Worm (Caenorhabditis elegans) whole organism, L1 larva: Measurements from ENCODE around the gene F35B3.3.

Source experiments
- C04F5.9 ChIP-seq: sonication (generic microtip); optimal IDR thresholded peaks from 2 replicates; lab custom pipeline; 2016; ENCODE audit warnings: missing genetic modification characterization, missing compliant biosample characterization
- C16A3.4 ChIP-seq: fragments of 150-350 bp; optimal IDR thresholded peaks from 2 replicates; lab custom pipeline; 2014; ENCODE audit warnings: missing biosample characterization, missing genetic modification characterization
- F16B12.6 ChIP-seq: fragments of 150-350 bp; optimal IDR thresholded peaks from 2 replicates; lab custom pipeline; 2014; ENCODE audit warnings: missing biosample characterization, missing genetic modification characterization
- aha-1 ChIP-seq: fragments of 150-350 bp; optimal IDR thresholded peaks from 2 replicates; lab custom pipeline; 2014; ENCODE audit warnings: missing biosample characterization, missing genetic modification characterization
- ama-1 ChIP-seq: fragments of 150-350 bp; optimal IDR thresholded peaks from 2 replicates; lab custom pipeline; 2014
- blmp-1 ChIP-seq: fragments of 150-350 bp; optimal IDR thresholded peaks from 2 replicates; lab custom pipeline; 2014; ENCODE audit warnings: missing biosample characterization, missing genetic modification characterization
- ceh-63 ChIP-seq: fragments of 200-800 bp; sonication (Bioruptor generic); optimal IDR thresholded peaks from 2 replicates; lab custom pipeline; 2018; ENCODE audit warnings: mild to moderate bottlenecking, missing genetic modification characterization, missing compliant biosample characterization
- ceh-8 ChIP-seq: fragments of 200-800 bp; sonication (Bioruptor generic); optimal IDR thresholded peaks from 2 replicates; lab custom pipeline; 2018; ENCODE audit warnings: mild to moderate bottlenecking, missing genetic modification characterization, moderate library complexity, missing compliant biosample characterization
- ceh-82 ChIP-seq, 3 experiments: fragments of 150-350 bp in 1 of 3; sonication (generic microtip) in 2 of 3; optimal IDR thresholded peaks; 2 replicates each; lab custom pipeline; 2014 to 2017; ENCODE audit warnings: missing biosample characterization in 3 of 3, missing genetic modification characterization in 3 of 3
- dpl-1 ChIP-seq, 3 experiments: fragments of 150-350 bp in 2 of 3; sonication (generic microtip) in 1 of 3; optimal IDR thresholded peaks; 2 replicates each; lab custom pipeline; 2014 to 2017; ENCODE audit warnings: missing biosample characterization in 3 of 3, missing genetic modification characterization in 3 of 3, missing genetic modification reagents in 3 of 3
- dsc-1 ChIP-seq: sonication (generic microtip); optimal IDR thresholded peaks from 2 replicates; lab custom pipeline; 2016; ENCODE audit warnings: mild to moderate bottlenecking, missing genetic modification characterization, missing compliant biosample characterization
- elt-2 ChIP-seq: sonication (generic microtip); optimal IDR thresholded peaks from 2 replicates; lab custom pipeline; 2016; ENCODE audit warnings: missing genetic modification characterization, mild to moderate bottlenecking, inconsistent platforms, missing compliant biosample characterization, missing genetic modification reagents
- elt-3 ChIP-seq, 6 experiments: fragments of 150-350 bp in 1 of 6; sonication (generic microtip); optimal IDR thresholded peaks; 2 replicates each; lab custom pipeline; 2017 to 2018; ENCODE audit warnings: missing biosample characterization in 6 of 6, missing genetic modification characterization in 6 of 6, inconsistent platforms in 1 of 6
- fkh-10 ChIP-seq: sonication (generic microtip); optimal IDR thresholded peaks from 2 replicates; lab custom pipeline; 2017; ENCODE audit warnings: missing biosample characterization, missing genetic modification reagents, missing genetic modification characterization
- hlh-17 ChIP-seq: fragments of 200-800 bp; sonication (Bioruptor generic); optimal IDR thresholded peaks from 2 replicates; lab custom pipeline; 2018; ENCODE audit warnings: missing genetic modification characterization, mild to moderate bottlenecking, missing compliant biosample characterization, moderate library complexity, borderline replicate concordance
- hlh-4 ChIP-seq: sonication (generic microtip); optimal IDR thresholded peaks from 2 replicates; lab custom pipeline; 2016; ENCODE audit warnings: mild to moderate bottlenecking, missing genetic modification characterization, missing compliant biosample characterization
- hpl-2 ChIP-seq: fragments of 150-350 bp; optimal IDR thresholded peaks from 2 replicates; lab custom pipeline; 2014; ENCODE audit warnings: missing biosample characterization, missing genetic modification reagents, missing genetic modification characterization
- lin-13 ChIP-seq: fragments of 150-350 bp; optimal IDR thresholded peaks from 2 replicates; lab custom pipeline; 2014; ENCODE audit warnings: missing biosample characterization, missing genetic modification reagents, missing genetic modification characterization
- lin-14 ChIP-seq: fragments of 200-800 bp; sonication (Bioruptor generic); optimal IDR thresholded peaks from 2 replicates; lab custom pipeline; 2018; ENCODE audit warnings: mild to moderate bottlenecking, missing genetic modification characterization, moderate library complexity, missing compliant biosample characterization
- lin-39 ChIP-seq: fragments of 150-350 bp; optimal IDR thresholded peaks from 2 replicates; lab custom pipeline; 2014; ENCODE audit warnings: missing biosample characterization, missing genetic modification reagents, missing genetic modification characterization
- lsy-2 ChIP-seq, 2 experiments: fragments of 150-350 bp; optimal IDR thresholded peaks; 2 replicates each; lab custom pipeline; 2014; ENCODE audit warnings: missing biosample characterization in 2 of 2, missing genetic modification characterization in 2 of 2
- mab-9 ChIP-seq: fragments of 200-800 bp; sonication (Bioruptor generic); IDR thresholded peaks from 2 replicates; pipeline ENCODE4 v1.3.6; 2022; ENCODE audit warnings: missing genetic modification reagents, missing genetic modification characterization, missing compliant biosample characterization
- mdl-1 ChIP-seq, 2 experiments: fragments of 150-350 bp; optimal IDR thresholded peaks; 2 replicates each; lab custom pipeline; 2014 to 2017; ENCODE audit warnings: missing biosample characterization in 2 of 2, missing genetic modification characterization in 2 of 2, inconsistent platforms in 1 of 2
- mef-2 ChIP-seq: fragments of 150-350 bp; optimal IDR thresholded peaks from 2 replicates; lab custom pipeline; 2014; ENCODE audit warnings: missing biosample characterization, missing genetic modification characterization
- mep-1 ChIP-seq: fragments of 150-350 bp; optimal IDR thresholded peaks from 2 replicates; lab custom pipeline; 2014; ENCODE audit warnings: missing biosample characterization, missing genetic modification characterization
- nhr-12 ChIP-seq: sonication (generic microtip); optimal IDR thresholded peaks from 2 replicates; lab custom pipeline; 2017; ENCODE audit warnings: missing biosample characterization, missing genetic modification characterization
- nhr-19 ChIP-seq: fragments of 200-800 bp; sonication (Bioruptor generic); conservative IDR thresholded peaks from 2 replicates; pipeline ENCODE4 v1.3.6; 2022; ENCODE audit warnings: missing genetic modification characterization, missing compliant biosample characterization
- nhr-20 ChIP-seq: sonication (generic microtip); optimal IDR thresholded peaks from 2 replicates; lab custom pipeline; 2016; ENCODE audit warnings: mild to moderate bottlenecking, missing genetic modification characterization, missing compliant biosample characterization
- nhr-237 ChIP-seq: fragments of 150-350 bp; optimal IDR thresholded peaks from 2 replicates; lab custom pipeline; 2014; ENCODE audit warnings: missing biosample characterization, missing genetic modification characterization
- nhr-28 ChIP-seq: fragments of 150-350 bp; optimal IDR thresholded peaks from 2 replicates; lab custom pipeline; 2014; ENCODE audit warnings: missing biosample characterization, missing genetic modification characterization
- nhr-47 ChIP-seq: sonication (generic microtip); optimal IDR thresholded peaks from 2 replicates; lab custom pipeline; 2016; ENCODE audit warnings: mild to moderate bottlenecking, missing genetic modification characterization, moderate library complexity, missing compliant biosample characterization
- nhr-71 ChIP-seq: sonication (generic microtip); optimal IDR thresholded peaks from 2 replicates; lab custom pipeline; 2016; ENCODE audit warnings: mild to moderate bottlenecking, missing genetic modification characterization, moderate library complexity, missing compliant biosample characterization
- nhr-76 ChIP-seq: sonication (generic microtip); optimal IDR thresholded peaks from 2 replicates; lab custom pipeline; 2017; ENCODE audit warnings: missing biosample characterization, missing genetic modification characterization
- nhr-84 ChIP-seq: sonication (generic microtip); optimal IDR thresholded peaks from 2 replicates; lab custom pipeline; 2017; ENCODE audit warnings: missing biosample characterization, missing genetic modification characterization
- nhr-85 ChIP-seq: sonication (generic microtip); peaks from one replicate; lab custom pipeline; 2016; ENCODE audit warnings: missing genetic modification characterization, inconsistent platforms, missing compliant biosample characterization
- nhr-90 ChIP-seq: sonication (generic microtip); optimal IDR thresholded peaks from 2 replicates; lab custom pipeline; 2016; ENCODE audit warnings: mild to moderate bottlenecking, missing genetic modification characterization, missing compliant biosample characterization; ENCODE audit not compliant: poor library complexity
- pax-3 ChIP-seq: fragments of 200-800 bp; sonication (Bioruptor generic); optimal IDR thresholded peaks from 2 replicates; lab custom pipeline; 2018; ENCODE audit warnings: mild to moderate bottlenecking, missing genetic modification characterization, moderate library complexity, missing compliant biosample characterization
- rnt-1 ChIP-seq: sonication (generic microtip); optimal IDR thresholded peaks from 2 replicates; lab custom pipeline; 2016; ENCODE audit warnings: mild to moderate bottlenecking, missing genetic modification characterization, moderate library complexity, missing compliant biosample characterization
- skn-1 ChIP-seq: fragments of 150-350 bp; optimal IDR thresholded peaks from 2 replicates; lab custom pipeline; 2014; ENCODE audit warnings: missing biosample characterization, missing genetic modification characterization
- snu-23 ChIP-seq: sonication (generic microtip); optimal IDR thresholded peaks from 2 replicates; lab custom pipeline; 2016; ENCODE audit warnings: missing genetic modification characterization, missing compliant biosample characterization
- sox-4 ChIP-seq: sonication (generic microtip); optimal IDR thresholded peaks from 2 replicates; lab custom pipeline; 2016; ENCODE audit warnings: missing genetic modification characterization, missing compliant biosample characterization
- sptf-1 ChIP-seq: fragments of 150-350 bp; optimal IDR thresholded peaks from 2 replicates; lab custom pipeline; 2014; ENCODE audit warnings: missing biosample characterization, missing genetic modification characterization
- tbx-2 ChIP-seq: sonication (generic microtip); optimal IDR thresholded peaks from 2 replicates; lab custom pipeline; 2016; ENCODE audit warnings: missing genetic modification characterization, missing compliant biosample characterization
- unc-130 ChIP-seq: fragments of 150-350 bp; optimal IDR thresholded peaks from 2 replicates; lab custom pipeline; 2017; ENCODE audit warnings: missing biosample characterization, missing genetic modification characterization, inconsistent platforms
- unc-86 ChIP-seq: sonication (generic microtip); optimal IDR thresholded peaks from 2 replicates; lab custom pipeline; 2016; ENCODE audit warnings: missing genetic modification characterization, missing compliant biosample characterization
- unc-98 ChIP-seq: fragments of 200-800 bp; sonication (Bioruptor generic); IDR thresholded peaks from 2 replicates; pipeline ENCODE4 v1.3.6; 2022; ENCODE audit warnings: missing genetic modification characterization, missing compliant biosample characterization
- zip-4 ChIP-seq: fragments of 200-800 bp; sonication (Bioruptor generic); optimal IDR thresholded peaks from 2 replicates; lab custom pipeline; 2018; ENCODE audit warnings: mild to moderate bottlenecking, missing genetic modification characterization, moderate library complexity, missing compliant biosample characterization

The F35B3.3 gene

DNA sequence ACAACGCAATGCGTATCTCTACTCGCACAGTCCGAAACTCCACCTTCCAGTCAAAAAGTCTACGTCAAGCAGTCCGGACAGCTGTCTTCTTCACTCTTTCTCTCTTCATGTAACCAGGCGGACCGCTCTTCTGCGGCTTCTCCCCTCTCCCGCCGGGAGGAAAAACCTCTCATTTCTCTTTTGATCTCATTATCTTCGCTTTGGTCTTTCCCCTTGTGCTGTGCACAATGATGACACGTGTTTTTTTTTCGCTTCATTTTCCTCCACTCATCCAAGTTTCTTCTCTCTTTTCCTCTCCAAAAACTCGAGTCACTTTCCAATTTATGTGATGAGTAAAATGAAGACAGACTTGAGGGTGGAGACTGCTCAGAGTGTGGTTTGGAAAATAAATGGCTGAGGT lies 29.7 kb downstream of the F35B3.3 start, which contains the start of gene F35B3.7:
F35B3.7 (minus strand) TSS at position 133 of the 400 bp plus-strand sequence.
- TF ChIP-seq elt-2 (tag; lab: Kevin White, UChicago) = no peak
- TF ChIP-seq snu-23 (GFP tag; lab: Kevin White, UChicago) = peak; percentile 45
- peak; percentile 18; the same call in 1 of the 2 replicates for TF ChIP-seq nhr-19 (GFP tag; lab: Robert Waterston, UW)
- peak; percentile 79 for TF ChIP-seq nhr-71 (tag; lab: Kevin White, UChicago)
- no peak for TF ChIP-seq hlh-4 (tag; lab: Kevin White, UChicago)
- no peak for TF ChIP-seq pax-3 (tag; lab: Kevin White, UChicago)
- TF ChIP-seq lin-14 = peak; percentile 86
- no peak for TF ChIP-seq ceh-63 (GFP tag; lab: Kevin White, UChicago)
- TF ChIP-seq dsc-1 (tag; lab: Kevin White, UChicago) = peak; percentile 74
- no peak for TF ChIP-seq nhr-237
- peak; percentile 47 for TF ChIP-seq rnt-1 (tag; lab: Kevin White, UChicago)
- TF ChIP-seq mab-9 (GFP tag; lab: Robert Waterston, UW) = no peak
- TF ChIP-seq mdl-1 (tag; optimal IDR thresholded peaks at IDR 0.05; lab: Kevin White, UChicago) = peak in 1 of 2 experiments; percentile 65
- peak; percentile 49 for TF ChIP-seq nhr-20 (tag; lab: Kevin White, UChicago)
- peak in 1 of 2 experiments; percentile 46 for TF ChIP-seq lsy-2 (tag; optimal IDR thresholded peaks at IDR 0.05; lab: Kevin White, UChicago)
- no peak for TF ChIP-seq F16B12.6 (tag; lab: Kevin White, UChicago)
- peak; percentile 8 for TF ChIP-seq mep-1 (tag; lab: Kevin White, UChicago)
- no peak for TF ChIP-seq hlh-17 (GFP tag; lab: Kevin White, UChicago)

DNA sequence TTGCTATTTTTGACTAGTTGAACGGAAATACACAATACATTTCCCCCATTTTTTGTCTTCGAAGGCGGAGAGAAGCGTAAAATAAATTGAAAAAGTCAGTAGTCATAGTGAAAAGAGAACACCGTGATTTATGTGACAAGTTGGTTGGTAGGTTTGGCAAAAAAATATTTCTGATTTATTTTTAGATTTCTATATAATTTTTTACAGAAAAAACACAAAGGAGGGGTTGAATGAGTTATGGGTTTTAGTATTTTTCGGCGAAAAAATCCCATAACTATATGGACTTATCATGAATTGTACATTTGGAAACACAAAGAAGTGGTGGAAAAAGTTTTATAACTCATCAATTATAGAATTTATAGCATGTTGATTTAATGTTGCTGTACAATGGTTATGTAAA lies 32.3 kb downstream of the F35B3.3 start, which contains the start of gene C30G4.2:
C30G4.2 (minus strand) TSS at position 101 of the 400 bp plus-strand sequence.
- TF ChIP-seq unc-98 (GFP tag; lab: Robert Waterston, UW) = no peak
- TF ChIP-seq sptf-1 (tag; lab: Kevin White, UChicago) = no peak
- no peak for TF ChIP-seq ama-1 (lab: Kevin White, UChicago)
- no peak for TF ChIP-seq blmp-1 (tag; lab: Kevin White, UChicago)
- no peak for TF ChIP-seq hpl-2 (GFP tag; lab: Kevin White, UChicago)
- no peak for TF ChIP-seq C16A3.4 (tag; lab: Kevin White, UChicago)
- no peak for TF ChIP-seq lin-39 (tag; lab: Kevin White, UChicago)
- no peak for TF ChIP-seq nhr-90 (tag; lab: Kevin White, UChicago)
- no peak for TF ChIP-seq nhr-28 (tag; lab: Kevin White, UChicago)
- no peak for TF ChIP-seq pax-3 (tag; lab: Kevin White, UChicago)

DNA sequence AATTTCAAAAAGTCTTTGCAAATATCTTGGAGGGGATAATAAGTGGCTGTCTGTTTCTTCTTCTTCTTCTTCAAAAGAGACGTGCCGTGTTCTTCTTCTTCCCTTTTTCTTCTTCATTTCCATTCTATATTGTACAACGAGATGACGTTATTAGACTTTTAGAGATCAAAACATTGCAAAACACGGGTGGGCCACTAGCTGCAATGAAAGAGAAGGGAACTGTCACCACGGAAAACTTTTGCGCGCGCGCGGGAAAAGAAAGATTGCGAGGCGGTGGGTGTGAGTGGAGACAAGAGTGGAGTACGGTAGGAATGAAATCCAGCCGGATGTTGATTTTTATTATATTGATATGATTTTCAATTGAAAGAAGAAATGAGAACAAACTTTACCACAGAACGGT lies 40.9 kb downstream of the F35B3.3 start:
- TF ChIP-seq nhr-20 (tag; lab: Kevin White, UChicago) (peak; percentile 46), lsy-2 (tag; optimal IDR thresholded peaks at IDR 0.05; lab: Kevin White, UChicago) (peak in 1 of 2 experiments; percentile 0), dpl-1 (GFP tag; optimal IDR thresholded peaks at IDR 0.05; lab: Kevin White, UChicago) (peak in 1 of 3 experiments; percentile 15), mdl-1 (tag; optimal IDR thresholded peaks at IDR 0.05; lab: Kevin White, UChicago) (peak in 1 of 2 experiments; percentile 21), C04F5.9 (tag; lab: Kevin White, UChicago) (no peak), lin-13 (GFP tag; lab: Kevin White, UChicago) (peak; percentile 30), snu-23 (GFP tag; lab: Kevin White, UChicago) (peak; percentile 18), unc-130 (tag; lab: Kevin White, UChicago) (no peak), elt-3 (tag; optimal IDR thresholded peaks at IDR 0.05; lab: Kevin White, UChicago) (peak in 2 of 6 experiments; percentile 22 to 64), nhr-12 (tag; lab: Kevin White, UChicago) (no peak), mef-2 (tag; lab: Kevin White, UChicago) (no peak), nhr-85 (tag; lab: Kevin White, UChicago) (peak; percentile 68), nhr-47 (tag; lab: Kevin White, UChicago) (no peak), nhr-84 (tag; lab: Kevin White, UChicago) (no peak), nhr-76 (no peak), nhr-90 (tag; lab: Kevin White, UChicago) (peak; percentile 43), fkh-10 (GFP tag; lab: Kevin White, UChicago) (no peak), skn-1 (no peak), zip-4 (GFP tag; lab: Kevin White, UChicago) (no peak), mab-9 (GFP tag; lab: Robert Waterston, UW) (no peak), nhr-71 (tag; lab: Kevin White, UChicago) (peak; percentile 55), lin-14 (peak; percentile 50), sox-4 (tag; lab: Kevin White, UChicago) (no peak), blmp-1 (tag; lab: Kevin White, UChicago) (peak; percentile 88), ceh-8 (GFP tag; lab: Kevin White, UChicago) (no peak), unc-86 (no peak), tbx-2 (tag; lab: Kevin White, UChicago) (peak; percentile 7), nhr-19 (GFP tag; lab: Robert Waterston, UW) (0 out of 2 replicates have a peak, but pooled peaks have one; percentile 14), ceh-82 (tag; optimal IDR thresholded peaks at IDR 0.05; lab: Kevin White, UChicago) (no peak), aha-1 (no peak)
